Fruit fly (Drosophila melanogaster) whole organism, adult: Measurements from ENCODE around the gene BBS8.
A peak's percentile ranks its signal among the peaks of the same experiment; 100 is the strongest.

Experiments used
- CG11617 ChIP-seq: fragments of 200-800 bp; sonication (Bioruptor generic); optimal IDR thresholded peaks from 2 replicates; lab custom pipeline; 2017; ENCODE audit warnings: mild to moderate bottlenecking, missing biosample characterization, missing genetic modification reagents, missing genetic modification characterization
- CG12768 ChIP-seq: fragments of 200-800 bp; sonication (Bioruptor generic); optimal IDR thresholded peaks from 2 replicates; lab custom pipeline; 2017; ENCODE audit warnings: missing biosample characterization, missing genetic modification characterization, mild to moderate bottlenecking, moderate library complexity, missing genetic modification reagents
- CG14711 ChIP-seq: fragments of 200-800 bp; sonication (Bioruptor generic); optimal IDR thresholded peaks from 2 replicates; lab custom pipeline; 2018; ENCODE audit warnings: missing biosample characterization, mild to moderate bottlenecking, missing genetic modification characterization, moderate library complexity
- CG1620 ChIP-seq: fragments of 200-800 bp; sonication (Bioruptor generic); optimal IDR thresholded peaks from 2 replicates; lab custom pipeline; 2016; ENCODE audit warnings: missing biosample characterization, missing genetic modification characterization
- CG33017 ChIP-seq: fragments of 200-800 bp; sonication (Bioruptor generic); optimal IDR thresholded peaks from 2 replicates; lab custom pipeline; 2018; ENCODE audit warnings: missing biosample characterization, mild to moderate bottlenecking, missing genetic modification characterization, moderate library complexity
- CG5204 ChIP-seq: fragments of 200-800 bp; sonication (Bioruptor generic); optimal IDR thresholded peaks from 2 replicates; lab custom pipeline; 2016; ENCODE audit warnings: missing biosample characterization, missing genetic modification characterization
- CG7045 ChIP-seq: fragments of 200-800 bp; sonication (Bioruptor generic); optimal IDR thresholded peaks from 2 replicates; lab custom pipeline; 2017; ENCODE audit warnings: missing biosample characterization, mild to moderate bottlenecking, missing genetic modification characterization
- CG7101 ChIP-seq: fragments of 200-800 bp; sonication (Bioruptor generic); optimal IDR thresholded peaks from 2 replicates; lab custom pipeline; 2018; ENCODE audit warnings: missing biosample characterization, mild to moderate bottlenecking, missing genetic modification characterization, moderate library complexity
- Clk ChIP-seq: fragments of 200-800 bp; sonication (Bioruptor generic); optimal IDR thresholded peaks from 2 replicates; lab custom pipeline; 2017; ENCODE audit warnings: missing biosample characterization, missing genetic modification characterization
- Crg-1 ChIP-seq: fragments of 200-800 bp; sonication (Bioruptor generic); optimal IDR thresholded peaks from 2 replicates; lab custom pipeline; 2016; ENCODE audit warnings: missing biosample characterization, missing genetic modification characterization
- Hr96 ChIP-seq: fragments of 200-800 bp; sonication (Bioruptor generic); optimal IDR thresholded peaks from 2 replicates; lab custom pipeline; 2016; ENCODE audit warnings: missing biosample characterization, missing genetic modification characterization
- Mnt ChIP-seq: fragments of 200-800 bp; sonication (Bioruptor generic); optimal IDR thresholded peaks from 2 replicates; lab custom pipeline; 2016; ENCODE audit warnings: missing biosample characterization, mild to moderate bottlenecking, missing genetic modification characterization
- bab1 ChIP-seq: fragments of 200-800 bp; sonication (Bioruptor generic); optimal IDR thresholded peaks from 3 replicates; lab custom pipeline; 2019; ENCODE audit warnings: missing biosample characterization, mild to moderate bottlenecking, missing genetic modification characterization, moderate library complexity
- cic ChIP-seq: fragments of 200-800 bp; sonication (Bioruptor generic); optimal IDR thresholded peaks from 2 replicates; lab custom pipeline; 2017; ENCODE audit warnings: missing biosample characterization, mild to moderate bottlenecking, missing genetic modification characterization, moderate library complexity
- cnc ChIP-seq, 2 experiments: fragments of >200 bp; optimal IDR thresholded peaks; 2 replicates each; lab custom pipeline; 2017
- kay ChIP-seq: fragments of 200-800 bp; sonication (Bioruptor generic); peaks from one replicate; lab custom pipeline; 2016; ENCODE audit warnings: missing biosample characterization, missing genetic modification characterization, borderline replicate concordance
- ovo ChIP-seq: fragments of 200-800 bp; sonication (Bioruptor generic); optimal IDR thresholded peaks from 2 replicates; lab custom pipeline; 2016; ENCODE audit warnings: missing biosample characterization, missing genetic modification characterization
- pad ChIP-seq: fragments of 200-800 bp; sonication (Bioruptor generic); optimal IDR thresholded peaks from 3 replicates; lab custom pipeline; 2017; ENCODE audit warnings: missing biosample characterization, missing genetic modification characterization, mild to moderate bottlenecking, moderate library complexity, missing genetic modification reagents
- tj ChIP-seq: fragments of 200-800 bp; sonication (Bioruptor generic); optimal IDR thresholded peaks from 3 replicates; lab custom pipeline; 2017; ENCODE audit warnings: missing biosample characterization, mild to moderate bottlenecking, missing genetic modification characterization, moderate library complexity
- toe ChIP-seq: fragments of 200-800 bp; sonication (Bioruptor generic); optimal IDR thresholded peaks from 2 replicates; lab custom pipeline; 2016; ENCODE audit warnings: missing biosample characterization, missing genetic modification characterization

BBS8 gene

dm6 chr2L:392529-392928, 30.1 kb upstream of the BBS8 start:
- TF ChIP-seq CG12768 (GFP tag; lab: Kevin White, UChicago) (no peak), cic (GFP tag; lab: Kevin White, UChicago) (no peak), Mnt (GFP tag; lab: Kevin White, UChicago) (no peak), CG33017 (tag; lab: Kevin White, UChicago) (no peak), toe (GFP tag; lab: Kevin White, UChicago) (no peak), ovo (GFP tag; lab: Kevin White, UChicago) (no peak), Crg-1 (no peak), tj (no peak), bab1 (GFP tag; lab: Kevin White, UChicago) (no peak), CG5204 (GFP tag; lab: Kevin White, UChicago) (no peak), pad (GFP tag; lab: Kevin White, UChicago) (no peak), kay (GFP tag; lab: Kevin White, UChicago) (no peak), CG7101 (tag; lab: Kevin White, UChicago) (no peak), CG14711 (tag; lab: Kevin White, UChicago) (no peak), Hr96 (no peak)

- TF ChIP-seq pad (GFP tag; lab: Kevin White, UChicago) (peak; percentile 91), CG14711 (tag; lab: Kevin White, UChicago) (no peak), CG7101 (tag; lab: Kevin White, UChicago) (no peak)
Measured at dm6 chr2L:395366-396117, 27.1 kb upstream of the BBS8 start.

dm6 chr2L:402098-402497, 20.6 kb upstream of the BBS8 start, which contains the start of gene CG4213:
CG4213 (minus strand) TSS chr2L:402198.
- no peak for TF ChIP-seq CG5204 (GFP tag; lab: Kevin White, UChicago)

- TF ChIP-seq CG7101 (tag; lab: Kevin White, UChicago) (no peak), CG1620 (GFP tag; lab: Kevin White, UChicago) (no peak), pad (GFP tag; lab: Kevin White, UChicago) (no peak), tj (no peak), CG33017 (tag; lab: Kevin White, UChicago) (no peak), cnc (optimal IDR thresholded peaks at IDR 0.05; lab: Kevin White, UChicago) (no peak), CG11617 (GFP tag; lab: Kevin White, UChicago) (peak; percentile 33), CG14711 (tag; lab: Kevin White, UChicago) (peak; percentile 29), ovo (GFP tag; lab: Kevin White, UChicago) (no peak), kay (GFP tag; lab: Kevin White, UChicago) (no peak), toe (GFP tag; lab: Kevin White, UChicago) (no peak), bab1 (GFP tag; lab: Kevin White, UChicago) (peak; percentile 51), Clk (GFP tag; lab: Kevin White, UChicago) (no peak), Crg-1 (no peak), cic (GFP tag; lab: Kevin White, UChicago) (no peak), CG5204 (GFP tag; lab: Kevin White, UChicago) (peak; percentile 28), Mnt (GFP tag; lab: Kevin White, UChicago) (peak; percentile 96), Hr96 (no peak), CG7045 (GFP tag; lab: Kevin White, UChicago) (no peak), CG12768 (GFP tag; lab: Kevin White, UChicago) (no peak)
Measured at dm6 chr2L:403627-404575, 18.8 kb upstream of the BBS8 start, which contains the start of gene Polr1B. Polr1B (plus strand) TSS chr2L:404285.

- TF ChIP-seq CG11617 (GFP tag; lab: Kevin White, UChicago) (no peak), CG7045 (GFP tag; lab: Kevin White, UChicago) (peak; percentile 16), CG33017 (tag; lab: Kevin White, UChicago) (no peak), tj (no peak), toe (GFP tag; lab: Kevin White, UChicago) (no peak), Clk (GFP tag; lab: Kevin White, UChicago) (no peak), Crg-1 (no peak), CG14711 (tag; lab: Kevin White, UChicago) (peak; percentile 18), pad (GFP tag; lab: Kevin White, UChicago) (no peak), CG12768 (GFP tag; lab: Kevin White, UChicago) (no peak), cic (GFP tag; lab: Kevin White, UChicago) (no peak), cnc (optimal IDR thresholded peaks at IDR 0.05; lab: Kevin White, UChicago) (no peak), CG7101 (tag; lab: Kevin White, UChicago) (peak; percentile 27), CG1620 (GFP tag; lab: Kevin White, UChicago) (no peak), Hr96 (no peak), bab1 (GFP tag; lab: Kevin White, UChicago) (no peak), Mnt (GFP tag; lab: Kevin White, UChicago) (no peak), kay (GFP tag; lab: Kevin White, UChicago) (no peak)
Measured at dm6 chr2L:412931-413330, 9.7 kb upstream of the BBS8 start.
